Worm (Caenorhabditis elegans) whole organism, mixed stage, embryonic: ENCODE data around the gene F48G7.10.

ENCODE experiments used
- blmp-1 ChIP-seq: fragments of 150-350 bp; optimal IDR thresholded peaks from 2 replicates; lab custom pipeline; 2014; ENCODE audit warnings: missing biosample characterization, missing genetic modification characterization
- ceh-83 ChIP-seq: fragments of 200-800 bp; sonication (Bioruptor generic); optimal IDR thresholded peaks from 2 replicates; lab custom pipeline; 2018; ENCODE audit warnings: mild to moderate bottlenecking, missing genetic modification characterization, missing compliant biosample characterization
- elt-1 ChIP-seq: sonication (generic microtip); optimal IDR thresholded peaks from 2 replicates; lab custom pipeline; 2017; ENCODE audit warnings: missing genetic modification characterization, mild to moderate bottlenecking, missing compliant biosample characterization, antibody characterized with exemption, moderate library complexity, borderline replicate concordance; ENCODE audit not compliant: insufficient read depth
- elt-3 ChIP-seq: fragments of 150-350 bp; optimal IDR thresholded peaks from 2 replicates; lab custom pipeline; 2014; ENCODE audit warnings: missing biosample characterization, missing genetic modification characterization
- lin-13 ChIP-seq: fragments of 150-350 bp; optimal IDR thresholded peaks from 2 replicates; lab custom pipeline; 2014; ENCODE audit warnings: missing biosample characterization, missing genetic modification characterization
- nhr-12 ChIP-seq: fragments of 150-350 bp; optimal IDR thresholded peaks from 2 replicates; lab custom pipeline; 2014; ENCODE audit warnings: missing biosample characterization, missing genetic modification characterization
- nhr-237 ChIP-seq: fragments of 150-350 bp; optimal IDR thresholded peaks from 2 replicates; lab custom pipeline; 2014; ENCODE audit warnings: missing biosample characterization, missing genetic modification characterization
- nhr-28 ChIP-seq: fragments of 150-350 bp; optimal IDR thresholded peaks from 2 replicates; lab custom pipeline; 2014; ENCODE audit warnings: missing biosample characterization, missing genetic modification characterization
- unc-39 ChIP-seq: fragments of 150-350 bp; optimal IDR thresholded peaks from 2 replicates; lab custom pipeline; 2014; ENCODE audit warnings: missing biosample characterization, missing genetic modification characterization
- unc-62 ChIP-seq: fragments of 150-350 bp; optimal IDR thresholded peaks from 2 replicates; lab custom pipeline; 2014; ENCODE audit warnings: missing biosample characterization, missing genetic modification reagents, missing genetic modification characterization
- ztf-11 ChIP-seq: fragments of 150-350 bp; optimal IDR thresholded peaks from 2 replicates; lab custom pipeline; 2014; ENCODE audit warnings: missing biosample characterization, missing genetic modification characterization

ce11 chrV:598626-599025 lies 36.1 kb downstream of the F48G7.10 start:
- no peak for TF ChIP-seq unc-62 (GFP tag; lab: Kevin White, UChicago)
- TF ChIP-seq ztf-11, result no peak
- TF ChIP-seq nhr-12 (tag; lab: Kevin White, UChicago), result no peak
- TF ChIP-seq ceh-83 (GFP tag; lab: Kevin White, UChicago), result no peak
- TF ChIP-seq elt-1 (tag; lab: Kevin White, UChicago), result no peak
- TF ChIP-seq lin-13, result no peak
- no peak for TF ChIP-seq nhr-237 (tag; lab: Kevin White, UChicago)
- no peak for TF ChIP-seq blmp-1 (tag; lab: Kevin White, UChicago)
- no peak for TF ChIP-seq nhr-28
- no peak for TF ChIP-seq unc-39
- TF ChIP-seq elt-3 (tag; lab: Kevin White, UChicago), result no peak
